Worm (Caenorhabditis elegans) whole organism, late embryonic: ENCODE measurements around the gene clc-12.

Source experiments
- C08G9.2 ChIP-seq: sonication (generic microtip); optimal IDR thresholded peaks from 2 replicates; lab custom pipeline; 2016; ENCODE audit warnings: mild to moderate bottlenecking, missing genetic modification characterization, moderate library complexity, missing compliant biosample characterization
- C38D4.7 ChIP-seq: fragments of 200-800 bp; sonication (Bioruptor generic); optimal IDR thresholded peaks from 2 replicates; lab custom pipeline; 2018; ENCODE audit warnings: mild to moderate bottlenecking, missing genetic modification characterization, moderate library complexity, missing compliant biosample characterization
- ama-1 ChIP-seq: fragments of 150-350 bp; optimal IDR thresholded peaks from 2 replicates; lab custom pipeline; 2014
- ceh-30 ChIP-seq: fragments of 150-350 bp; optimal IDR thresholded peaks from 2 replicates; lab custom pipeline; 2014; ENCODE audit warnings: missing biosample characterization, missing genetic modification characterization
- ceh-34 ChIP-seq: sonication (generic microtip); optimal IDR thresholded peaks from 2 replicates; lab custom pipeline; 2016; ENCODE audit warnings: mild to moderate bottlenecking, missing genetic modification characterization, missing compliant biosample characterization
- fax-1 ChIP-seq: sonication (generic microtip); optimal IDR thresholded peaks from 2 replicates; lab custom pipeline; 2016; ENCODE audit warnings: missing genotype, missing genetic modification characterization, missing compliant biosample characterization
- pqm-1 ChIP-seq: sonication (generic microtip); optimal IDR thresholded peaks from 2 replicates; lab custom pipeline; 2016; ENCODE audit warnings: missing genetic modification characterization, missing compliant biosample characterization
- unc-3 ChIP-seq, 2 experiments: fragments of 200-800 bp in 1 of 2; sonication (Bioruptor generic) in 1 of 2; sonication (generic microtip) in 1 of 2; conservative IDR thresholded peaks in 1 of 2; optimal IDR thresholded peaks in 1 of 2; 2 replicates each; pipeline versions ENCODE4 v1.3.6 to Lab custom; 2016 to 2022; ENCODE audit warnings: missing compliant biosample characterization in 2 of 2, missing genetic modification characterization in 2 of 2, missing genetic modification reagents in 1 of 2
- unc-55 ChIP-seq: sonication (generic microtip); optimal IDR thresholded peaks from 2 replicates; lab custom pipeline; 2017; ENCODE audit warnings: missing biosample characterization, missing genetic modification reagents, missing genetic modification characterization

DNA sequence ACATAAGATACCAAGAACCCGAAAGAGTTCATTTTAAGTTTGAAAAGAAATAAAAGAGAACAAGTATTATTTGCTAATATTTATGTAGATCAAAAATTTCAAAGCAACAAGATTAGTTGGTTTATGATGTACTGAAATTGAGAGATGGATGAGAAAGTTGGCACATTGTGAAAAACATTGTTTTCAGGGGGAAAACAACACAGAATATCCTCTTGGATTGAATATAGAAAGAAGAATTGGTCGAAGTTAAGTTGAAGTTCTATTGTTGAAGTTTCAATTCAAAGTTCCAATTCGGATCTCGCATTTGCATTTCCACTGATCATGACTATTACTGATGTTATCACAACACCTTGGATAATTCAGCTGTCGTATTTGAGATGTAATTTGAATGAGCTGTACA, 8.6 kb downstream of the clc-12 start:
- TF ChIP-seq unc-55 (GFP tag; lab: Kevin White, UChicago): no peak
- no peak for TF ChIP-seq ama-1
- no peak for TF ChIP-seq unc-3 (GFP tag; conservative IDR thresholded peaks at IDR 0.05; lab: Robert Waterston, UW)
- no peak for TF ChIP-seq unc-3 (tag; optimal IDR thresholded peaks at IDR 0.05; lab: Kevin White, UChicago)
- no peak for TF ChIP-seq fax-1 (tag; lab: Kevin White, UChicago)
- no peak for TF ChIP-seq C08G9.2 (tag; lab: Kevin White, UChicago)
- TF ChIP-seq pqm-1 (tag; lab: Kevin White, UChicago): no peak
- no peak for TF ChIP-seq ceh-34 (tag; lab: Kevin White, UChicago)
- TF ChIP-seq ceh-30: no peak
- TF ChIP-seq C38D4.7 (GFP tag; lab: Kevin White, UChicago): no peak
